Worm (Caenorhabditis elegans) whole organism, L1 larva: ENCODE measurements around the gene dlc-3.
A peak's percentile ranks its signal among the peaks of the same experiment; 100 is the strongest.

Source experiments
- ama-1 ChIP-seq: fragments of 150-350 bp; optimal IDR thresholded peaks from 2 replicates; lab custom pipeline; 2014
- lin-13 ChIP-seq: fragments of 150-350 bp; optimal IDR thresholded peaks from 2 replicates; lab custom pipeline; 2014; ENCODE audit warnings: missing biosample characterization, missing genetic modification reagents, missing genetic modification characterization
- mep-1 ChIP-seq: fragments of 150-350 bp; optimal IDR thresholded peaks from 2 replicates; lab custom pipeline; 2014; ENCODE audit warnings: missing biosample characterization, missing genetic modification characterization
- pqm-1 ChIP-seq: sonication (generic microtip); optimal IDR thresholded peaks from 3 replicates; lab custom pipeline; 2017; ENCODE audit warnings: missing biosample characterization, missing genetic modification characterization
- snpc-4 ChIP-seq: fragments of 150-350 bp; optimal IDR thresholded peaks from 2 replicates; lab custom pipeline; 2014; ENCODE audit warnings: missing biosample characterization, missing genetic modification characterization
- tbx-2 ChIP-seq: sonication (generic microtip); optimal IDR thresholded peaks from 2 replicates; lab custom pipeline; 2016; ENCODE audit warnings: missing genetic modification characterization, missing compliant biosample characterization
- unc-62 ChIP-seq: fragments of 150-350 bp; optimal IDR thresholded peaks from 2 replicates; lab custom pipeline; 2014; ENCODE audit warnings: missing biosample characterization, missing genetic modification reagents, missing genetic modification characterization
- ztf-11 ChIP-seq, 2 experiments: sonication (generic microtip); optimal IDR thresholded peaks; 2 replicates each; lab custom pipeline; 2016 to 2017; ENCODE audit warnings: missing genetic modification characterization in 2 of 2, missing biosample characterization in 1 of 2, missing compliant biosample characterization in 1 of 2

ce11 chrIV:16388856-16389461 is 43.1 kb upstream of the dlc-3 start:
- TF ChIP-seq ama-1 (lab: Kevin White, UChicago) (no peak), mep-1 (peak; percentile 60), tbx-2 (tag; lab: Kevin White, UChicago) (peak; percentile 45), pqm-1 (tag; lab: Kevin White, UChicago) (no peak), snpc-4 (tag; lab: Kevin White, UChicago) (no peak), lin-13 (GFP tag; lab: Kevin White, UChicago) (peak; percentile 37), unc-62 (GFP tag; lab: Kevin White, UChicago) (no peak), ztf-11 (tag; optimal IDR thresholded peaks at IDR 0.05; lab: Kevin White, UChicago) (no peak)
